Fruit fly (Drosophila melanogaster): ENCODE results near the gene CG7943.
A peak's percentile ranks its signal among the peaks of the same experiment; 100 is the strongest.

DNA sequence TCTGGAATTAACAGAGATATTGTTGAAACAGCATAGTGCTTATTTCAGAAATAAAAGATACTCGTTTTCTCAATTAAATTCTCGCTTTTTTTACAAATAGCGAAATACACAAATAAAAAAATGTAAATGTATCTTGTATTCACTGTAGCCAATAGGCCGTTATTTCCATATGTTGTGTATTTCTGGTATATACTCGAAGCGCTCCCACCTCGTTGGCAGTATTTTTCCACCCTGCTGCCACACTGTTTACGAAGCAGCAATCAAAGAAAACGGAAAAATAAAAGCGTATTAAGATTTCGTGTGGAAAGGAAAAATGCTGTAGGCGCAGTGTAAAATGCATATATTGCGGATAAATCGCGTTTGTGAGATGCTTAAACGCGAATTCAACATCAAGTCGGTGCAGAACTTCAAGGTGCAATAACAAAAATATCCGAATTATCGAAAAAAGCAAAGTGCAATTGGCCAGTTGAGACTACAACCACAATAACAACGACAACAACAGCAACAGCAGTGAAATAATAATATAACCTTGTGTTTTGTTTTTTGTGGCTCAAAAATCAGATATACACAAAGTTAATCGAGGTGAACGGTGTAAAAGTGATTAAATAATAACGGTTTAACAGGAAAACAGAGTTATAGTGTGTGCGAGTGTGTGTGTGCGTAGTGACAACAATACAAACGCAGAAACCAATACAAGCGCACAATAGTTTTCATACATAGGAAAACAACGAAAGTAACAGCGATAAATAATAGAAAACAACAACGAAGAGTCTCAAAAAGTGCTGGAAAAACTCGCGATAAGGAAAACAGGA is 12.0 kb downstream of the CG7943 start, which contains the start of gene sima:
- TF ChIP-seq CG8478 (optimal IDR thresholded peaks at IDR 0.05), result no peak
- TF ChIP-seq CTCF (optimal IDR thresholded peaks at IDR 0.05), result peak in 1 of 2 experiments; percentile 20
